Fruit fly (Drosophila melanogaster) whole organism, embryonic: ENCODE data around the gene miple2.
A peak's percentile ranks its signal among the peaks of the same experiment; 100 is the strongest.

Experiments
- CG10274 ChIP-seq: fragments of 200-800 bp; sonication (Bioruptor generic); optimal IDR thresholded peaks from 3 replicates; lab custom pipeline; 2017; ENCODE audit warnings: missing biosample characterization, mild to moderate bottlenecking, missing genetic modification characterization
- CG10462 ChIP-seq: fragments of 200-800 bp; sonication (Bioruptor generic); optimal IDR thresholded peaks from 2 replicates; lab custom pipeline; 2016; ENCODE audit warnings: missing biosample characterization, missing genetic modification characterization
- CG12104 ChIP-seq: fragments of 200-800 bp; sonication (Bioruptor generic); optimal IDR thresholded peaks from 3 replicates; lab custom pipeline; 2016; ENCODE audit warnings: missing biosample characterization, missing genetic modification characterization
- CG12659 ChIP-seq: fragments of 200-800 bp; sonication (Bioruptor generic); optimal IDR thresholded peaks from 3 replicates; lab custom pipeline; 2017; ENCODE audit warnings: mild to moderate bottlenecking, missing biosample characterization, missing genetic modification reagents, missing genetic modification characterization
- CG14050 ChIP-seq: fragments of 200-800 bp; sonication (Bioruptor generic); IDR thresholded peaks from 3 replicates; pipeline ENCODE4 v1.3.6; 2022; ENCODE audit warnings: missing biosample characterization, missing genetic modification characterization
- CG15479 ChIP-seq: fragments of 200-800 bp; sonication (Bioruptor generic); optimal IDR thresholded peaks from 3 replicates; lab custom pipeline; 2019; ENCODE audit warnings: missing biosample characterization, mild to moderate bottlenecking, missing genetic modification characterization, moderate library complexity
- CG15514 ChIP-seq: fragments of 200-800 bp; sonication (Bioruptor generic); optimal IDR thresholded peaks from 3 replicates; lab custom pipeline; 2017; ENCODE audit warnings: missing biosample characterization, missing genetic modification characterization, mild to moderate bottlenecking, moderate library complexity, missing genetic modification reagents
- CG17612 ChIP-seq: fragments of 200-800 bp; sonication (Bioruptor generic); IDR thresholded peaks from 2 replicates; pipeline ENCODE4 v1.3.6; 2022; ENCODE audit warnings: missing biosample characterization, missing genetic modification characterization
- CG18262 ChIP-seq: fragments of 200-800 bp; optimal IDR thresholded peaks from 3 replicates; lab custom pipeline; 2019; ENCODE audit warnings: missing biosample characterization, mild to moderate bottlenecking, missing genetic modification characterization, moderate library complexity
- CG18619 ChIP-seq: fragments of 200-800 bp; sonication (Bioruptor generic); optimal IDR thresholded peaks from 3 replicates; lab custom pipeline; 2017; ENCODE audit warnings: missing biosample characterization, mild to moderate bottlenecking, missing genetic modification characterization
- CG2116 ChIP-seq: fragments of 200-800 bp; sonication (Bioruptor generic); optimal IDR thresholded peaks from 3 replicates; lab custom pipeline; 2018; ENCODE audit warnings: missing biosample characterization, mild to moderate bottlenecking, missing genetic modification characterization
- CG2129 ChIP-seq: fragments of 200-800 bp; sonication (Bioruptor generic); IDR thresholded peaks from 2 replicates; pipeline ENCODE4 v1.3.6; 2022; ENCODE audit warnings: missing biosample characterization, missing genetic modification characterization; ENCODE audit not compliant: partially characterized antibody
- CG2202 ChIP-seq: fragments of 200-800 bp; sonication (Bioruptor generic); optimal IDR thresholded peaks from 2 replicates; lab custom pipeline; 2018; ENCODE audit warnings: missing biosample characterization, mild to moderate bottlenecking, missing genetic modification characterization
- CG30020 ChIP-seq: fragments of 200-800 bp; optimal IDR thresholded peaks from 2 replicates; lab custom pipeline; 2019; ENCODE audit warnings: missing biosample characterization, mild to moderate bottlenecking, missing genetic modification characterization, moderate library complexity
- CG34376 ChIP-seq: fragments of 200-800 bp; sonication (Bioruptor generic); optimal IDR thresholded peaks from 2 replicates; lab custom pipeline; 2018; ENCODE audit warnings: missing biosample characterization, mild to moderate bottlenecking, missing genetic modification characterization
- CG4404 ChIP-seq: fragments of 200-800 bp; sonication (Bioruptor generic); IDR thresholded peaks from 2 replicates; pipeline ENCODE4 v1.3.6; 2022; ENCODE audit warnings: missing biosample characterization, missing genetic modification characterization
- CG4730 ChIP-seq: fragments of 200-800 bp; sonication (Bioruptor generic); IDR thresholded peaks from 2 replicates; pipeline ENCODE4 v1.3.6; 2022; ENCODE audit warnings: missing biosample characterization, missing genetic modification characterization
- CG6254 ChIP-seq: fragments of 200-800 bp; sonication (Bioruptor generic); optimal IDR thresholded peaks from 3 replicates; lab custom pipeline; 2017; ENCODE audit warnings: mild to moderate bottlenecking, missing biosample characterization, missing genetic modification reagents, missing genetic modification characterization
- CG6765 ChIP-seq: fragments of 200-800 bp; sonication (Bioruptor generic); optimal IDR thresholded peaks from 3 replicates; lab custom pipeline; 2017; ENCODE audit warnings: missing biosample characterization, mild to moderate bottlenecking, missing genetic modification characterization
- CG7839 ChIP-seq: fragments of 200-800 bp; sonication (Bioruptor generic); optimal IDR thresholded peaks from 3 replicates; lab custom pipeline; 2018; ENCODE audit warnings: missing biosample characterization, mild to moderate bottlenecking, missing genetic modification characterization, moderate library complexity
- CG8478 ChIP-seq: fragments of >200 bp; optimal IDR thresholded peaks from 2 replicates; lab custom pipeline; 2018
- CG8944 ChIP-seq: fragments of 200-800 bp; sonication (Bioruptor generic); optimal IDR thresholded peaks from 3 replicates; lab custom pipeline; 2016; ENCODE audit warnings: missing biosample characterization, missing genetic modification characterization
- CG9797 ChIP-seq: fragments of 200-800 bp; sonication (Bioruptor generic); optimal IDR thresholded peaks from 3 replicates; lab custom pipeline; 2018; ENCODE audit warnings: missing biosample characterization, mild to moderate bottlenecking, missing genetic modification characterization
- D ChIP-seq, 2 experiments: fragments of 200-800 bp in 1 of 2; fragments of >200 bp in 1 of 2; sonication (Bioruptor generic) in 1 of 2; optimal IDR thresholded peaks; 2 replicates in 1 of 2; 3 replicates in 1 of 2; lab custom pipeline; 2017; ENCODE audit warnings: mild to moderate bottlenecking in 1 of 2, missing biosample characterization in 1 of 2, missing genetic modification characterization in 1 of 2, missing genetic modification reagents in 1 of 2
- Dek ChIP-seq: fragments of 200-800 bp; sonication (Bioruptor generic); optimal IDR thresholded peaks from 3 replicates; lab custom pipeline; 2019; ENCODE audit warnings: missing biosample characterization, mild to moderate bottlenecking, missing genetic modification characterization, moderate library complexity
- MESR4 ChIP-seq: fragments of 200-800 bp; sonication (Bioruptor generic); optimal IDR thresholded peaks from 2 replicates; lab custom pipeline; 2018; ENCODE audit warnings: missing biosample characterization, mild to moderate bottlenecking, missing genetic modification characterization, moderate library complexity
- Mrtf ChIP-seq: fragments of 200-800 bp; sonication (Bioruptor generic); IDR thresholded peaks from 3 replicates; pipeline ENCODE4 v1.3.6; 2022; ENCODE audit warnings: missing biosample characterization, missing genetic modification characterization
- NK7.1 ChIP-seq: fragments of 200-800 bp; sonication (Bioruptor generic); optimal IDR thresholded peaks from 3 replicates; lab custom pipeline; 2016; ENCODE audit warnings: missing biosample characterization, missing genetic modification characterization
- Oaz ChIP-seq: fragments of 200-800 bp; sonication (Bioruptor generic); IDR thresholded peaks from 2 replicates; pipeline ENCODE4 v1.3.6; 2022; ENCODE audit warnings: missing biosample characterization, missing genetic modification characterization
- Oli ChIP-seq: fragments of 200-800 bp; sonication (Bioruptor generic); optimal IDR thresholded peaks from 2 replicates; lab custom pipeline; 2018; ENCODE audit warnings: missing biosample characterization, mild to moderate bottlenecking, missing genetic modification characterization, moderate library complexity
- Spps ChIP-seq: fragments of 200-800 bp; sonication (Bioruptor generic); optimal IDR thresholded peaks from 2 replicates; lab custom pipeline; 2018; ENCODE audit warnings: missing biosample characterization, mild to moderate bottlenecking, missing genetic modification characterization
- al ChIP-seq: fragments of 200-800 bp; sonication (Bioruptor generic); IDR thresholded peaks from 2 replicates; pipeline ENCODE4 v1.3.6; 2022; ENCODE audit warnings: missing biosample characterization, missing genetic modification characterization
- cg ChIP-seq: fragments of 200-800 bp; sonication (Bioruptor generic); optimal IDR thresholded peaks from 3 replicates; lab custom pipeline; 2019; ENCODE audit warnings: missing biosample characterization, mild to moderate bottlenecking, missing genetic modification characterization, moderate library complexity
- jigr1 ChIP-seq: fragments of 200-800 bp; sonication (Bioruptor generic); IDR thresholded peaks from 3 replicates; pipeline ENCODE4 v1.3.6; 2022; ENCODE audit warnings: missing biosample characterization, missing genetic modification characterization
- jing ChIP-seq: fragments of 200-800 bp; sonication (Bioruptor generic); optimal IDR thresholded peaks from 2 replicates; lab custom pipeline; 2018; ENCODE audit warnings: missing biosample characterization, mild to moderate bottlenecking, missing genetic modification characterization
- kni ChIP-seq: fragments of 200-800 bp; sonication (Bioruptor generic); optimal IDR thresholded peaks from 3 replicates; lab custom pipeline; 2017; ENCODE audit warnings: mild to moderate bottlenecking, missing biosample characterization, missing genetic modification reagents, missing genetic modification characterization
- knrl ChIP-seq: fragments of 200-800 bp; sonication (Bioruptor generic); IDR thresholded peaks from 3 replicates; pipeline ENCODE4 v1.3.6; 2022; ENCODE audit warnings: missing biosample characterization, missing genetic modification characterization; ENCODE audit not compliant: partially characterized antibody
- nerfin-2 ChIP-seq: fragments of 200-800 bp; sonication (Bioruptor generic); IDR thresholded peaks from 2 replicates; pipeline ENCODE4 v1.3.6; 2022; ENCODE audit warnings: missing biosample characterization, missing genetic modification characterization; ENCODE audit not compliant: partially characterized antibody
- pnt ChIP-seq: fragments of 200-800 bp; sonication (Bioruptor generic); optimal IDR thresholded peaks from 3 replicates; lab custom pipeline; 2016; ENCODE audit warnings: missing biosample characterization, missing genetic modification characterization
- prd ChIP-seq, 3 experiments: fragments of >200 bp in 2 of 3; fragments of 200-800 bp in 1 of 3; sonication (Bioruptor generic) in 1 of 3; optimal IDR thresholded peaks in 2 of 3; IDR thresholded peaks in 1 of 3; 2 replicates in 2 of 3; 3 replicates in 1 of 3; pipeline versions ENCODE4 v1.3.6 to Lab custom; 2017 to 2022; ENCODE audit warnings: missing biosample characterization in 1 of 3, missing genetic modification characterization in 1 of 3
- psq ChIP-seq: fragments of 200-800 bp; sonication (Bioruptor generic); optimal IDR thresholded peaks from 2 replicates; lab custom pipeline; 2017; ENCODE audit warnings: missing biosample characterization, missing genetic modification characterization
- salm ChIP-seq: fragments of 200-800 bp; sonication (Bioruptor generic); optimal IDR thresholded peaks from 2 replicates; lab custom pipeline; 2018; ENCODE audit warnings: missing biosample characterization, mild to moderate bottlenecking, missing genetic modification characterization
- sisA ChIP-seq: fragments of 200-800 bp; sonication (Bioruptor generic); IDR thresholded peaks from 2 replicates; pipeline ENCODE4 v1.3.6; 2022; ENCODE audit warnings: missing biosample characterization, missing genetic modification characterization
- slbo ChIP-seq: fragments of 200-800 bp; sonication (Bioruptor generic); IDR thresholded peaks from 2 replicates; pipeline ENCODE4 v1.3.6; 2022; ENCODE audit warnings: missing biosample characterization, missing genetic modification characterization
- ttk ChIP-seq: fragments of 200-800 bp; sonication (Bioruptor generic); IDR thresholded peaks from 2 replicates; pipeline ENCODE4 v2.1.2; 2022; ENCODE audit warnings: missing biosample characterization, missing genetic modification characterization
- tx ChIP-seq: fragments of 200-800 bp; sonication (Bioruptor generic); optimal IDR thresholded peaks from 2 replicates; lab custom pipeline; 2016; ENCODE audit warnings: missing biosample characterization, missing genetic modification characterization
- unc-4 ChIP-seq: fragments of 200-800 bp; sonication (Bioruptor generic); IDR thresholded peaks from 2 replicates; pipeline ENCODE4 v1.3.6; 2022; ENCODE audit warnings: missing biosample characterization, missing genetic modification characterization; ENCODE audit not compliant: partially characterized antibody
- vfl ChIP-seq: fragments of 200-800 bp; sonication (Bioruptor generic); optimal IDR thresholded peaks from 2 replicates; lab custom pipeline; 2016; ENCODE audit warnings: missing biosample characterization, missing genetic modification characterization

Gene miple2

DNA sequence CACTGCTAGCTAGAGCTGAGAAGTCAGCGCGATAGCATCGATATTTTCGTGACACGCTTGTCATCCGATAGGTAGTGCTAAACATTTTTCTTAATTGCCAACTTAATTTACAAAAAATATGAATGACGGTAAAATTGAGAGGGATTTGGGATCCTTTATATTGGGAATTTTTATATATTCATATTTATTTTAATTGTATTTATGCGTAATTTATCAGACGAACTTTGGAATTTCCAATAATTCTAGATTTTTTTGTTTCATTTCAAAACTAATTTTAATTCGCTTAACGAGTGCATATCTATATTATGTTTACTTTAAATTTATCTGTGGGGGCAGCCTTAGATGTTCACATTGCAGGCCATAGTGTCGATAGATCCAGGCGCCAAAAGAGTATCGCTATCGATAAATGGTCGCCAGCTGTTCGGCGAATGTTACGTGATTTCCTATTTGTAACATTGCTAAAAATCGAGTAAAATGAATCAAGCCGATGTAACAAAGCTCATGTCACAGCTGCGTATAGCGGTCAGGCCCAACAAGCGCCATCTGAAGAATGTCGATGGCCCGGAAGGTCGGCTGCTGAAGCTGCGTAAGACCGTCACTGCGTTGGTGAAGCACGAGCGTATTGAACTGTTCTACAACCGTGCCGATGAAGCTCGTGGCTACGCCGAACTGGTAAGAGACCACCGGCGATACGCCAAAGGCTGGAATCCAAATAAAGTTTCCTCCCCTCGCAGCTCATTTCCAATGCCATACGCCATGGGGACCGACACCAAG is 6.4 kb upstream of the miple2 start, which contains the start of the genes Tudor-SN and mRpL17 (continued):
- TF ChIP-seq CG2116 (GFP tag; lab: Kevin White, UChicago) (peak; percentile 75), tx (no peak), CG4404 (GFP tag; lab: Robert Waterston, UW) (peak; percentile 14; the same call in 1 of the 2 replicates), sisA (GFP tag; lab: Robert Waterston, UW) (no peak), kni (GFP tag; lab: Kevin White, UChicago) (no peak), ttk (no peak), Oaz (GFP tag; lab: Robert Waterston, UW) (no peak), CG10462 (GFP tag; lab: Kevin White, UChicago) (peak; percentile 38), CG2129 (GFP tag; lab: Robert Waterston, UW) (peak; percentile 73), nerfin-2 (peak; percentile 93), NK7.1 (no peak), CG4730 (GFP tag; lab: Robert Waterston, UW) (no peak), al (peak; percentile 19; the same call in 1 of the 2 replicates), pnt (GFP tag; lab: Kevin White, UChicago) (no peak), CG18619 (GFP tag; lab: Kevin White, UChicago) (peak; percentile 23), MESR4 (peak; percentile 77), prd (optimal IDR thresholded peaks at IDR 0.05; lab: Kevin White, UChicago) (no peak), prd (GFP tag; IDR thresholded peaks at IDR 0.05; lab: Robert Waterston, UW) (peak; percentile 42; the same call in 1 of the 3 replicates), jigr1 (GFP tag; lab: Robert Waterston, UW) (no peak), CG7839 (tag; lab: Kevin White, UChicago) (peak; percentile 16), Spps (no peak), psq (GFP tag; lab: Kevin White, UChicago) (peak; percentile 2), CG18262 (tag; lab: Kevin White, UChicago) (peak; percentile 57), CG6254 (GFP tag; lab: Kevin White, UChicago) (peak; percentile 33), CG12659 (GFP tag; lab: Kevin White, UChicago) (peak; percentile 61), jing (GFP tag; lab: Kevin White, UChicago) (no peak), CG17612 (GFP tag; lab: Robert Waterston, UW) (no peak), Dek (peak; percentile 60), Mrtf (GFP tag; lab: Robert Waterston, UW) (no peak), CG15479 (GFP tag; lab: Kevin White, UChicago) (no peak), CG15514 (GFP tag; lab: Kevin White, UChicago) (peak; percentile 72), salm (tag; lab: Kevin White, UChicago) (no peak), CG30020 (tag; lab: Kevin White, UChicago) (peak; percentile 81), Oli (tag; lab: Kevin White, UChicago) (no peak), CG14050 (GFP tag; lab: Robert Waterston, UW) (no peak), CG2202 (tag; lab: Kevin White, UChicago) (no peak), CG8944 (peak; percentile 23), CG8478 (lab: Kevin White, UChicago) (no peak), CG34376 (GFP tag; lab: Kevin White, UChicago) (peak; percentile 11), cg (GFP tag; lab: Kevin White, UChicago) (no peak), slbo (GFP tag; lab: Robert Waterston, UW) (peak; percentile 69), vfl (no peak), knrl (GFP tag; lab: Robert Waterston, UW) (peak; percentile 99), CG10274 (GFP tag; lab: Kevin White, UChicago) (no peak), unc-4 (peak; percentile 86), CG12104 (peak; percentile 20), CG6765 (GFP tag; lab: Kevin White, UChicago) (peak; percentile 17), CG9797 (GFP tag; lab: Kevin White, UChicago) (peak; percentile 7), D (optimal IDR thresholded peaks at IDR 0.05; lab: Kevin White, UChicago) (no peak), D (GFP tag; optimal IDR thresholded peaks at IDR 0.05; lab: Kevin White, UChicago) (no peak)
